Worm (Caenorhabditis elegans) whole organism, young adult: ENCODE measurements around the gene rfl-1.

Source experiments
- C17E4.6 ChIP-seq: fragments of 200-800 bp; sonication (Bioruptor generic); IDR thresholded peaks from 2 replicates; pipeline ENCODE4 v1.3.6; 2022; ENCODE audit warnings: missing genetic modification reagents, missing genetic modification characterization, missing compliant biosample characterization
- D2030.7 ChIP-seq: fragments of 200-800 bp; sonication (Bioruptor generic); IDR thresholded peaks from 2 replicates; pipeline ENCODE4 v1.3.6; 2022; ENCODE audit warnings: missing genetic modification reagents, missing genetic modification characterization, missing compliant biosample characterization
- F33H1.4 ChIP-seq: fragments of 200-800 bp; sonication (Bioruptor generic); IDR thresholded peaks from 2 replicates; pipeline ENCODE4 v1.3.6; 2022; ENCODE audit warnings: missing genetic modification reagents, missing genetic modification characterization, missing compliant biosample characterization
- F57C9.4 ChIP-seq: sonication (generic microtip); optimal IDR thresholded peaks from 2 replicates; lab custom pipeline; 2017; ENCODE audit warnings: mild to moderate bottlenecking, missing genetic modification characterization, missing compliant biosample characterization
- K11D2.4 ChIP-seq: fragments of 200-800 bp; sonication (Bioruptor generic); IDR thresholded peaks from 2 replicates; pipeline ENCODE4 v1.3.6; 2022; ENCODE audit warnings: missing genetic modification reagents, missing genetic modification characterization, missing compliant biosample characterization
- T07F8.4 ChIP-seq: sonication (generic microtip); optimal IDR thresholded peaks from 2 replicates; lab custom pipeline; 2016; ENCODE audit warnings: mild to moderate bottlenecking, missing genetic modification characterization, moderate library complexity, missing compliant biosample characterization
- ZK185.1 ChIP-seq: sonication (generic microtip); optimal IDR thresholded peaks from 2 replicates; lab custom pipeline; 2016; ENCODE audit warnings: mild to moderate bottlenecking, missing genetic modification characterization, missing compliant biosample characterization; ENCODE audit not compliant: poor library complexity, severe bottlenecking
- aptf-2 ChIP-seq: fragments of 200-800 bp; sonication (Bioruptor generic); conservative IDR thresholded peaks from 2 replicates; pipeline ENCODE4 v1.3.6; 2022; ENCODE audit warnings: missing genetic modification reagents, missing genetic modification characterization, missing compliant biosample characterization
- athp-1 ChIP-seq: sonication (generic microtip); optimal IDR thresholded peaks from 2 replicates; lab custom pipeline; 2017; ENCODE audit warnings: mild to moderate bottlenecking, missing genetic modification characterization, missing compliant biosample characterization
- attf-5 ChIP-seq: fragments of 200-800 bp; sonication (Bioruptor generic); optimal IDR thresholded peaks from 2 replicates; lab custom pipeline; 2018; ENCODE audit warnings: mild to moderate bottlenecking, missing genetic modification characterization, missing compliant biosample characterization
- bed-1 ChIP-seq: fragments of 200-800 bp; sonication (Bioruptor generic); IDR thresholded peaks from 2 replicates; pipeline ENCODE4 v1.3.6; 2022; ENCODE audit warnings: missing genetic modification reagents, missing genetic modification characterization, missing compliant biosample characterization
- cebp-1 ChIP-seq, 2 experiments: fragments of 200-800 bp in 1 of 2; sonication (Bioruptor generic) in 1 of 2; sonication (generic microtip) in 1 of 2; IDR thresholded peaks in 1 of 2; optimal IDR thresholded peaks in 1 of 2; 2 replicates each; pipeline versions ENCODE4 v1.3.6 to Lab custom; 2017 to 2022; ENCODE audit warnings: missing compliant biosample characterization in 2 of 2, missing genetic modification characterization in 2 of 2, mild to moderate bottlenecking in 1 of 2, missing genetic modification reagents in 1 of 2, moderate library complexity in 1 of 2
- ceh-40 ChIP-seq: fragments of 200-800 bp; sonication (Bioruptor generic); IDR thresholded peaks from 2 replicates; pipeline ENCODE4 v1.3.6; 2022; ENCODE audit warnings: missing genetic modification characterization, missing compliant biosample characterization
- ceh-79 ChIP-seq: sonication (generic microtip); optimal IDR thresholded peaks from 2 replicates; lab custom pipeline; 2017; ENCODE audit warnings: mild to moderate bottlenecking, missing genetic modification characterization, missing compliant biosample characterization
- ceh-91 ChIP-seq: fragments of 200-800 bp; sonication (Bioruptor generic); IDR thresholded peaks from 2 replicates; pipeline ENCODE4 v1.3.6; 2022; ENCODE audit warnings: missing genetic modification reagents, missing genetic modification characterization, missing compliant biosample characterization
- die-1 ChIP-seq: sonication (generic microtip); optimal IDR thresholded peaks from 2 replicates; lab custom pipeline; 2016; ENCODE audit warnings: missing genotype, mild to moderate bottlenecking, missing genetic modification characterization, missing compliant biosample characterization
- dpff-1 ChIP-seq: sonication (generic microtip); optimal IDR thresholded peaks from 2 replicates; lab custom pipeline; 2017; ENCODE audit warnings: mild to moderate bottlenecking, missing genetic modification characterization, missing compliant biosample characterization
- dpl-1 ChIP-seq: fragments of 150-350 bp; optimal IDR thresholded peaks from 2 replicates; lab custom pipeline; 2014; ENCODE audit warnings: missing biosample characterization, missing genetic modification reagents, missing genetic modification characterization
- efl-1 ChIP-seq: fragments of 150-350 bp; optimal IDR thresholded peaks from 2 replicates; lab custom pipeline; 2014; ENCODE audit warnings: missing biosample characterization, missing genetic modification reagents, missing genetic modification characterization
- egrh-3 ChIP-seq: fragments of 200-800 bp; sonication (Bioruptor generic); IDR thresholded peaks from 2 replicates; pipeline ENCODE4 v1.3.6; 2022; ENCODE audit warnings: missing genetic modification reagents, missing genetic modification characterization, missing compliant biosample characterization
- ekl-4 ChIP-seq: fragments of 200-800 bp; sonication (Bioruptor generic); IDR thresholded peaks from 2 replicates; pipeline ENCODE4 v1.3.6; 2022; ENCODE audit warnings: missing genetic modification reagents, missing genetic modification characterization, missing compliant biosample characterization
- gei-17 ChIP-seq: fragments of 200-800 bp; sonication (Bioruptor generic); optimal IDR thresholded peaks from 2 replicates; lab custom pipeline; 2018; ENCODE audit warnings: mild to moderate bottlenecking, missing genetic modification characterization, missing compliant biosample characterization
- him-1 ChIP-seq: sonication (generic microtip); optimal IDR thresholded peaks from 2 replicates; lab custom pipeline; 2016; ENCODE audit warnings: missing genotype, missing genetic modification reagents, missing genetic modification characterization, missing compliant biosample characterization
- hlh-12 ChIP-seq: sonication (generic microtip); optimal IDR thresholded peaks from 2 replicates; lab custom pipeline; 2016; ENCODE audit warnings: missing genetic modification characterization, missing compliant biosample characterization
- hlh-26 ChIP-seq: fragments of 200-800 bp; sonication (Bioruptor generic); conservative IDR thresholded peaks from 2 replicates; pipeline ENCODE4 v1.3.6; 2022; ENCODE audit warnings: missing genetic modification reagents, missing genetic modification characterization, missing compliant biosample characterization
- hmg-1.2 ChIP-seq: fragments of 200-800 bp; sonication (Bioruptor generic); IDR thresholded peaks from 2 replicates; pipeline ENCODE4 v1.3.6; 2022; ENCODE audit warnings: missing genetic modification reagents, missing genetic modification characterization, missing compliant biosample characterization
- hsf-1 ChIP-seq: fragments of 200-800 bp; sonication (Bioruptor generic); IDR thresholded peaks from 2 replicates; pipeline ENCODE4 v1.3.6; 2022; ENCODE audit warnings: missing genetic modification reagents, missing genetic modification characterization, missing compliant biosample characterization
- lag-1 ChIP-seq: fragments of 200-800 bp; sonication (Bioruptor generic); IDR thresholded peaks from 2 replicates; pipeline ENCODE4 v1.3.6; 2022; ENCODE audit warnings: missing genetic modification reagents, missing genetic modification characterization, missing compliant biosample characterization
- let-607 ChIP-seq, 2 experiments: fragments of 200-800 bp in 1 of 2; sonication (Bioruptor generic) in 1 of 2; sonication (generic microtip) in 1 of 2; optimal IDR thresholded peaks; 2 replicates each; lab custom pipeline; 2016 to 2018; ENCODE audit warnings: mild to moderate bottlenecking in 2 of 2, missing compliant biosample characterization in 2 of 2, missing genetic modification characterization in 2 of 2, moderate library complexity in 2 of 2, missing genotype in 1 of 2
- lin-54 ChIP-seq: fragments of 200-800 bp; sonication (Bioruptor generic); optimal IDR thresholded peaks from 2 replicates; lab custom pipeline; 2018; ENCODE audit warnings: mild to moderate bottlenecking, missing genetic modification characterization, missing compliant biosample characterization
- lsl-1 ChIP-seq: fragments of 200-800 bp; sonication (Bioruptor generic); optimal IDR thresholded peaks from 2 replicates; lab custom pipeline; 2018; ENCODE audit warnings: mild to moderate bottlenecking, missing genetic modification characterization, moderate library complexity, missing compliant biosample characterization
- madf-6 ChIP-seq: fragments of 200-800 bp; sonication (Bioruptor generic); IDR thresholded peaks from 2 replicates; pipeline ENCODE4 v1.3.6; 2022; ENCODE audit warnings: missing genetic modification reagents, missing genetic modification characterization, missing compliant biosample characterization
- madf-8 ChIP-seq: fragments of 200-800 bp; sonication (Bioruptor generic); conservative IDR thresholded peaks from 2 replicates; pipeline ENCODE4 v1.3.6; 2022; ENCODE audit warnings: missing genetic modification reagents, missing genetic modification characterization, missing compliant biosample characterization
- nfya-1 ChIP-seq: sonication (generic microtip); optimal IDR thresholded peaks from 2 replicates; lab custom pipeline; 2017; ENCODE audit warnings: antibody characterized with exemption, missing compliant biosample characterization, missing genetic modification characterization, borderline replicate concordance; ENCODE audit not compliant: insufficient read depth
- nhr-120 ChIP-seq: fragments of 200-800 bp; sonication (Bioruptor generic); IDR thresholded peaks from 2 replicates; pipeline ENCODE4 v1.3.6; 2022; ENCODE audit warnings: missing genetic modification characterization, missing compliant biosample characterization
- nhr-80 ChIP-seq: sonication (generic microtip); optimal IDR thresholded peaks from 2 replicates; lab custom pipeline; 2016; ENCODE audit warnings: missing genetic modification characterization, missing compliant biosample characterization
- rcor-1 ChIP-seq: fragments of 200-800 bp; sonication (Bioruptor generic); IDR thresholded peaks from 2 replicates; pipeline ENCODE4 v1.3.6; 2022; ENCODE audit warnings: missing genetic modification reagents, missing genetic modification characterization, missing compliant biosample characterization
- rpc-1 ChIP-seq, 2 experiments: fragments of 150-350 bp in 1 of 2; sonication (generic microtip) in 1 of 2; optimal IDR thresholded peaks; 2 replicates each; lab custom pipeline; 2014 to 2018; ENCODE audit warnings: missing biosample characterization in 1 of 2, missing genetic modification characterization in 1 of 2, missing genetic modification reagents in 1 of 2, missing genotype in 1 of 2
- snpc-1.1 ChIP-seq: sonication (generic microtip); optimal IDR thresholded peaks from 2 replicates; lab custom pipeline; 2017; ENCODE audit warnings: missing genetic modification characterization, mild to moderate bottlenecking, missing compliant biosample characterization, antibody characterized with exemption, moderate library complexity, missing genotype, missing genetic modification reagents; ENCODE audit not compliant: insufficient read depth
- unc-130 ChIP-seq: sonication (generic microtip); optimal IDR thresholded peaks from 2 replicates; lab custom pipeline; 2016; ENCODE audit warnings: missing genetic modification reagents, missing genetic modification characterization, missing compliant biosample characterization
- xnd-1 ChIP-seq: sonication (generic microtip); optimal IDR thresholded peaks from 2 replicates; lab custom pipeline; 2016; ENCODE audit warnings: missing genotype, missing genetic modification reagents, missing genetic modification characterization, missing compliant biosample characterization
- ztf-26 ChIP-seq: sonication (generic microtip); optimal IDR thresholded peaks from 2 replicates; lab custom pipeline; 2017; ENCODE audit warnings: missing genetic modification characterization, missing compliant biosample characterization

The rfl-1 gene

ce11 chrIII:7045643-7046042 lies 24.6 kb downstream of the rfl-1 start, which contains the start of gene R01H2.7:
TSS of gene R01H2.7 (minus strand) at chrIII:7045743.
- TF ChIP-seq rcor-1 (GFP tag; lab: Robert Waterston, UW) (no peak), nhr-120 (GFP tag; lab: Robert Waterston, UW) (no peak), unc-130 (GFP tag; lab: Kevin White, UChicago) (no peak), ZK185.1 (no peak), ztf-26 (tag; lab: Kevin White, UChicago) (no peak), lag-1 (no peak), K11D2.4 (GFP tag; lab: Robert Waterston, UW) (no peak), dpl-1 (GFP tag; lab: Kevin White, UChicago) (no peak), ceh-79 (tag; lab: Kevin White, UChicago) (no peak), T07F8.4 (tag; lab: Kevin White, UChicago) (no peak), hlh-12 (tag; lab: Kevin White, UChicago) (no peak), gei-17 (GFP tag; lab: Kevin White, UChicago) (no peak), let-607 (tag; optimal IDR thresholded peaks at IDR 0.05; lab: Kevin White, UChicago) (no peak), hlh-26 (GFP tag; lab: Robert Waterston, UW) (no peak)

- TF ChIP-seq F57C9.4, result no peak
- TF ChIP-seq ceh-40 (GFP tag; lab: Robert Waterston, UW), result no peak
- TF ChIP-seq bed-1 (GFP tag; lab: Robert Waterston, UW), result no peak
- TF ChIP-seq nhr-80 (tag; lab: Kevin White, UChicago), result no peak
- no peak for TF ChIP-seq aptf-2 (GFP tag; lab: Robert Waterston, UW)
- no peak for TF ChIP-seq snpc-1.1 (tag; lab: Kevin White, UChicago)
- TF ChIP-seq attf-5, result no peak
- TF ChIP-seq cebp-1 (GFP tag; IDR thresholded peaks at IDR 0.05; lab: Robert Waterston, UW), result no peak
- TF ChIP-seq cebp-1 (tag; optimal IDR thresholded peaks at IDR 0.05; lab: Kevin White, UChicago), result no peak
- no peak for TF ChIP-seq rpc-1 (optimal IDR thresholded peaks at IDR 0.05; lab: Kevin White, UChicago)
- TF ChIP-seq rpc-1 (tag; optimal IDR thresholded peaks at IDR 0.05; lab: Kevin White, UChicago), result no peak
- no peak for TF ChIP-seq K11D2.4 (GFP tag; lab: Robert Waterston, UW)
- TF ChIP-seq nfya-1, result no peak
These were observed 35.2 kb downstream of the rfl-1 start, which contains the start of gene R01H2.2 for ce11 chrIII:7056241-7056640. TSS of gene R01H2.2 (plus strand) at chrIII:7056541.

ce11 chrIII:7060531-7061095 lies 39.6 kb downstream of the rfl-1 start, which contains the start of gene egg-2:
TSS of gene egg-2 (minus strand) at chrIII:7060583.
- TF ChIP-seq lsl-1 (GFP tag; lab: Kevin White, UChicago) (peak; percentile 81), efl-1 (GFP tag; lab: Kevin White, UChicago) (peak; percentile 69), athp-1 (tag; lab: Kevin White, UChicago) (no peak), F33H1.4 (GFP tag; lab: Robert Waterston, UW) (peak; percentile 79), T07F8.4 (tag; lab: Kevin White, UChicago) (no peak), ekl-4 (GFP tag; lab: Robert Waterston, UW) (no peak), madf-6 (GFP tag; lab: Robert Waterston, UW) (peak; percentile 77), die-1 (no peak), dpff-1 (tag; lab: Kevin White, UChicago) (no peak), him-1 (tag; lab: Kevin White, UChicago) (no peak), lin-54 (GFP tag; lab: Kevin White, UChicago) (peak; percentile 55), madf-8 (GFP tag; lab: Robert Waterston, UW) (no peak; the same call in 1 of the 2 replicates), ceh-91 (GFP tag; lab: Robert Waterston, UW) (peak; percentile 46), egrh-3 (GFP tag; lab: Robert Waterston, UW) (no peak), hmg-1.2 (GFP tag; lab: Robert Waterston, UW) (peak; percentile 16; the same call in 1 of the 2 replicates), xnd-1 (tag; lab: Kevin White, UChicago) (peak; percentile 39), C17E4.6 (no peak), D2030.7 (GFP tag; lab: Robert Waterston, UW) (peak; percentile 17; the same call in 1 of the 2 replicates), hsf-1 (GFP tag; lab: Robert Waterston, UW) (no peak)
- TF ChIP-seq, all 124 proteins: peak for 9
